Fruit fly (Drosophila melanogaster) whole organism, embryonic: ENCODE data around the gene CG34348.

ENCODE experiments used
- Antp ChIP-seq: fragments of 200-800 bp; sonication (Bioruptor generic); optimal IDR thresholded peaks from 3 replicates; lab custom pipeline; 2016; ENCODE audit warnings: missing biosample characterization, missing genetic modification characterization
- CG1024 ChIP-seq: fragments of 200-800 bp; sonication (Bioruptor generic); IDR thresholded peaks from 2 replicates; pipeline ENCODE4 v1.3.6; 2022; ENCODE audit warnings: missing biosample characterization, missing genetic modification characterization
- CG10979 ChIP-seq: fragments of 200-800 bp; sonication (Bioruptor generic); optimal IDR thresholded peaks from 2 replicates; lab custom pipeline; 2018; ENCODE audit warnings: missing biosample characterization, mild to moderate bottlenecking, missing genetic modification characterization, moderate library complexity
- CG11093 ChIP-seq: fragments of 200-800 bp; sonication (Bioruptor generic); IDR thresholded peaks from 3 replicates; pipeline ENCODE4 v1.3.6; 2022; ENCODE audit warnings: missing biosample characterization, missing genetic modification characterization
- CG11723 ChIP-seq: fragments of 200-800 bp; sonication (Bioruptor generic); optimal IDR thresholded peaks from 2 replicates; lab custom pipeline; 2017; ENCODE audit warnings: missing biosample characterization, mild to moderate bottlenecking, missing genetic modification characterization
- CG14710 ChIP-seq: fragments of 200-800 bp; sonication (Bioruptor generic); optimal IDR thresholded peaks from 3 replicates; lab custom pipeline; 2019; ENCODE audit warnings: missing biosample characterization, mild to moderate bottlenecking, missing genetic modification characterization, moderate library complexity
- CG15269 ChIP-seq: fragments of 200-800 bp; sonication (Bioruptor generic); optimal IDR thresholded peaks from 2 replicates; lab custom pipeline; 2018; ENCODE audit warnings: missing biosample characterization, mild to moderate bottlenecking, missing genetic modification characterization, moderate library complexity
- CG18262 ChIP-seq: fragments of 200-800 bp; optimal IDR thresholded peaks from 3 replicates; lab custom pipeline; 2019; ENCODE audit warnings: missing biosample characterization, mild to moderate bottlenecking, missing genetic modification characterization, moderate library complexity
- CG18619 ChIP-seq: fragments of 200-800 bp; sonication (Bioruptor generic); optimal IDR thresholded peaks from 3 replicates; lab custom pipeline; 2017; ENCODE audit warnings: missing biosample characterization, mild to moderate bottlenecking, missing genetic modification characterization
- CG2120 ChIP-seq: fragments of 200-800 bp; sonication (Bioruptor generic); optimal IDR thresholded peaks from 3 replicates; lab custom pipeline; 2016; ENCODE audit warnings: missing biosample characterization, missing genetic modification characterization
- CG31388 ChIP-seq: fragments of 200-800 bp; sonication (Bioruptor generic); optimal IDR thresholded peaks from 2 replicates; lab custom pipeline; 2016; ENCODE audit warnings: missing biosample characterization, missing genetic modification characterization
- CG5245 ChIP-seq: fragments of 200-800 bp; sonication (Bioruptor generic); optimal IDR thresholded peaks from 3 replicates; lab custom pipeline; 2016; ENCODE audit warnings: missing biosample characterization, missing genetic modification characterization
- CG7357 ChIP-seq: fragments of 200-800 bp; sonication (Bioruptor generic); IDR thresholded peaks from 3 replicates; pipeline ENCODE4 v1.3.6; 2022; ENCODE audit warnings: missing biosample characterization, missing genetic modification characterization
- CG8290 ChIP-seq, 3 experiments: fragments of 200-800 bp; sonication (Bioruptor generic); optimal IDR thresholded peaks; 2 replicates each; lab custom pipeline; 2016 to 2019; ENCODE audit warnings: missing biosample characterization in 3 of 3, missing genetic modification characterization in 3 of 3, mild to moderate bottlenecking in 2 of 3, moderate library complexity in 1 of 3
- CG8388 ChIP-seq: fragments of 200-800 bp; sonication (Bioruptor generic); optimal IDR thresholded peaks from 2 replicates; lab custom pipeline; 2019; ENCODE audit warnings: missing biosample characterization, mild to moderate bottlenecking, missing genetic modification characterization, moderate library complexity
- CG9215 ChIP-seq: fragments of 200-800 bp; sonication (Bioruptor generic); IDR thresholded peaks from 2 replicates; pipeline ENCODE4 v1.3.6; 2022; ENCODE audit warnings: missing biosample characterization, missing genetic modification characterization
- Chrac-16 ChIP-seq: fragments of 200-800 bp; sonication (Bioruptor generic); optimal IDR thresholded peaks from 3 replicates; lab custom pipeline; 2016; ENCODE audit warnings: missing biosample characterization, missing genetic modification characterization
- Doc3 ChIP-seq: fragments of 200-800 bp; sonication (Bioruptor generic); IDR thresholded peaks from 3 replicates; pipeline ENCODE4 v1.3.6; 2022; ENCODE audit warnings: missing biosample characterization, missing genetic modification characterization; ENCODE audit not compliant: partially characterized antibody
- Hmx ChIP-seq: fragments of 200-800 bp; sonication (Bioruptor generic); optimal IDR thresholded peaks from 2 replicates; lab custom pipeline; 2016; ENCODE audit warnings: missing biosample characterization, missing genetic modification characterization
- Meics ChIP-seq: fragments of 200-800 bp; sonication (Bioruptor generic); optimal IDR thresholded peaks from 2 replicates; lab custom pipeline; 2017; ENCODE audit warnings: missing biosample characterization, mild to moderate bottlenecking, missing genetic modification characterization
- Neu2 ChIP-seq: fragments of 200-800 bp; sonication (Bioruptor generic); optimal IDR thresholded peaks from 3 replicates; lab custom pipeline; 2016; ENCODE audit warnings: missing biosample characterization, missing genetic modification characterization, borderline replicate concordance
- Ptx1 ChIP-seq: fragments of 200-800 bp; sonication (Bioruptor generic); IDR thresholded peaks from 2 replicates; pipeline ENCODE4 v1.3.6; 2022; ENCODE audit warnings: missing biosample characterization, missing genetic modification characterization
- Six4 ChIP-seq: fragments of 200-800 bp; sonication (Bioruptor generic); optimal IDR thresholded peaks from 2 replicates; lab custom pipeline; 2016; ENCODE audit warnings: missing biosample characterization, missing genetic modification characterization
- Sry-β ChIP-seq: fragments of 200-800 bp; sonication (Bioruptor generic); optimal IDR thresholded peaks from 2 replicates; lab custom pipeline; 2018; ENCODE audit warnings: missing biosample characterization, mild to moderate bottlenecking, missing genetic modification characterization, moderate library complexity
- Sry-δ ChIP-seq: fragments of 200-800 bp; sonication (Bioruptor generic); optimal IDR thresholded peaks from 2 replicates; lab custom pipeline; 2016; ENCODE audit warnings: missing biosample characterization, missing genetic modification characterization
- Xbp1 ChIP-seq: fragments of 200-800 bp; sonication (Bioruptor generic); optimal IDR thresholded peaks from 3 replicates; lab custom pipeline; 2016; ENCODE audit warnings: missing biosample characterization, mild to moderate bottlenecking, missing genetic modification characterization
- bab2 ChIP-seq: fragments of 200-800 bp; sonication (Bioruptor generic); optimal IDR thresholded peaks from 2 replicates; lab custom pipeline; 2016; ENCODE audit warnings: missing biosample characterization, missing genetic modification characterization
- bcd ChIP-seq: fragments of 200-800 bp; sonication (Bioruptor generic); optimal IDR thresholded peaks from 2 replicates; lab custom pipeline; 2017; ENCODE audit warnings: missing biosample characterization, mild to moderate bottlenecking, missing genetic modification characterization
- chif ChIP-seq, 2 experiments: fragments of 200-800 bp; sonication (Bioruptor generic); optimal IDR thresholded peaks; 3 replicates each; lab custom pipeline; 2016; ENCODE audit warnings: missing biosample characterization in 2 of 2, missing genetic modification characterization in 2 of 2
- chinmo ChIP-seq: fragments of 200-800 bp; sonication (Bioruptor generic); IDR thresholded peaks from 4 replicates; pipeline ENCODE4 v1.3.6; 2022; ENCODE audit warnings: missing biosample characterization, missing genetic modification characterization; ENCODE audit not compliant: partially characterized antibody
- crol ChIP-seq: fragments of 200-800 bp; sonication (Bioruptor generic); IDR thresholded peaks from 2 replicates; pipeline ENCODE4 v1.3.6; 2022; ENCODE audit warnings: missing biosample characterization, missing genetic modification characterization
- dmrt11E ChIP-seq: fragments of 200-800 bp; sonication (Bioruptor generic); optimal IDR thresholded peaks from 3 replicates; lab custom pipeline; 2018; ENCODE audit warnings: missing biosample characterization, mild to moderate bottlenecking, missing genetic modification characterization, moderate library complexity
- en ChIP-seq: fragments of 200-800 bp; sonication (Bioruptor generic); optimal IDR thresholded peaks from 2 replicates; lab custom pipeline; 2016; ENCODE audit warnings: missing biosample characterization, missing genetic modification characterization
- exex ChIP-seq: fragments of 200-800 bp; sonication (Bioruptor generic); optimal IDR thresholded peaks from 4 replicates; lab custom pipeline; 2018; ENCODE audit warnings: missing biosample characterization, mild to moderate bottlenecking, missing genetic modification characterization, moderate library complexity
- fd96Cb ChIP-seq: fragments of 200-800 bp; sonication (Bioruptor generic); optimal IDR thresholded peaks from 2 replicates; lab custom pipeline; 2018; ENCODE audit warnings: missing biosample characterization, mild to moderate bottlenecking, missing genetic modification characterization, moderate library complexity
- her ChIP-seq: fragments of 200-800 bp; sonication (Bioruptor generic); optimal IDR thresholded peaks from 2 replicates; lab custom pipeline; 2016; ENCODE audit warnings: missing biosample characterization, missing genetic modification characterization
- lab ChIP-seq: fragments of 200-800 bp; sonication (Bioruptor generic); optimal IDR thresholded peaks from 3 replicates; lab custom pipeline; 2017; ENCODE audit warnings: missing biosample characterization, missing genetic modification characterization, mild to moderate bottlenecking, moderate library complexity, missing genetic modification reagents
- lola ChIP-seq, 3 experiments: fragments of >200 bp in 2 of 3; fragments of 200-800 bp in 1 of 3; sonication (Bioruptor generic) in 1 of 3; optimal IDR thresholded peaks; 2 replicates each; lab custom pipeline; 2017 to 2019; ENCODE audit warnings: missing biosample characterization in 3 of 3, missing genetic modification characterization in 3 of 3, mild to moderate bottlenecking in 1 of 3, moderate library complexity in 1 of 3
- mam ChIP-seq: fragments of 200-800 bp; sonication (Bioruptor generic); optimal IDR thresholded peaks from 3 replicates; lab custom pipeline; 2016; ENCODE audit warnings: missing biosample characterization, missing genetic modification characterization
- pan ChIP-seq, 4 experiments: fragments of >200 bp in 3 of 4; fragments of 200-800 bp in 1 of 4; sonication (Bioruptor generic) in 1 of 4; optimal IDR thresholded peaks in 3 of 4; IDR thresholded peaks in 1 of 4; 2 replicates each; pipeline versions ENCODE4 v1.3.6 to Lab custom; 2017 to 2022; ENCODE audit warnings: missing biosample characterization in 2 of 4, missing genetic modification characterization in 2 of 4, mixed read lengths in 1 of 4
- prd ChIP-seq, 3 experiments: fragments of >200 bp in 2 of 3; fragments of 200-800 bp in 1 of 3; sonication (Bioruptor generic) in 1 of 3; optimal IDR thresholded peaks in 2 of 3; IDR thresholded peaks in 1 of 3; 2 replicates in 2 of 3; 3 replicates in 1 of 3; pipeline versions ENCODE4 v1.3.6 to Lab custom; 2017 to 2022; ENCODE audit warnings: missing biosample characterization in 1 of 3, missing genetic modification characterization in 1 of 3
- pros ChIP-seq: fragments of 200-800 bp; sonication (Bioruptor generic); optimal IDR thresholded peaks from 3 replicates; lab custom pipeline; 2019; ENCODE audit warnings: missing biosample characterization, mild to moderate bottlenecking, missing genetic modification characterization, moderate library complexity
- slp2 ChIP-seq: fragments of 200-800 bp; sonication (Bioruptor generic); optimal IDR thresholded peaks from 2 replicates; lab custom pipeline; 2016; ENCODE audit warnings: missing biosample characterization, missing genetic modification characterization
- trem ChIP-seq: fragments of 200-800 bp; optimal IDR thresholded peaks from 3 replicates; lab custom pipeline; 2019; ENCODE audit warnings: missing biosample characterization, mild to moderate bottlenecking, missing genetic modification characterization, moderate library complexity
- vnd ChIP-seq: fragments of 200-800 bp; sonication (Bioruptor generic); IDR thresholded peaks from 3 replicates; pipeline ENCODE4 v1.3.6; 2022; ENCODE audit warnings: missing biosample characterization, missing genetic modification characterization; ENCODE audit not compliant: partially characterized antibody
- vvl ChIP-seq: fragments of 200-800 bp; sonication (Bioruptor generic); IDR thresholded peaks from 2 replicates; pipeline ENCODE4 v1.3.6; 2022; ENCODE audit warnings: missing biosample characterization, missing genetic modification characterization
- yki ChIP-seq: fragments of >200 bp; optimal IDR thresholded peaks from 3 replicates; lab custom pipeline; 2018
- zfh2 ChIP-seq: fragments of 200-800 bp; sonication (Bioruptor generic); optimal IDR thresholded peaks from 2 replicates; lab custom pipeline; 2016; ENCODE audit warnings: missing biosample characterization, missing genetic modification characterization

The CG34348 gene

dm6 chrX:11340719-11341322 is 1.1 kb downstream of the CG34348 start:
- TF ChIP-seq CG10979 (tag; lab: Kevin White, UChicago) (peak; percentile 24), bab2 (GFP tag; lab: Kevin White, UChicago) (peak; percentile 6), chinmo (GFP tag; lab: Robert Waterston, UW) (0 out of 4 replicates have a peak, but pooled peaks have one; percentile 36), Meics (GFP tag; lab: Kevin White, UChicago) (no peak), zfh2 (GFP tag; lab: Kevin White, UChicago) (no peak), Xbp1 (peak; percentile 30), Ptx1 (GFP tag; lab: Robert Waterston, UW) (peak; percentile 46; the same call in 1 of the 2 replicates), CG14710 (tag; lab: Kevin White, UChicago) (peak; percentile 37), CG11723 (GFP tag; lab: Kevin White, UChicago) (no peak), CG18619 (GFP tag; lab: Kevin White, UChicago) (peak; percentile 13), CG1024 (GFP tag; lab: Robert Waterston, UW) (0 out of 2 replicates have a peak, but pooled peaks have one; percentile 12), Chrac-16 (GFP tag; lab: Kevin White, UChicago) (peak; percentile 9), trem (tag; lab: Kevin White, UChicago) (no peak), crol (GFP tag; lab: Robert Waterston, UW) (peak; percentile 88), CG15269 (no peak), mam (peak; percentile 13), bcd (GFP tag; lab: Kevin White, UChicago) (no peak), prd (optimal IDR thresholded peaks at IDR 0.05; lab: Kevin White, UChicago) (no peak), prd (GFP tag; IDR thresholded peaks at IDR 0.05; lab: Robert Waterston, UW) (peak; percentile 50; the same call in 2 of the 3 replicates), exex (tag; lab: Kevin White, UChicago) (peak; percentile 18), Neu2 (GFP tag; lab: Kevin White, UChicago) (no peak), lola (GFP tag; optimal IDR thresholded peaks at IDR 0.05; lab: Kevin White, UChicago) (peak in 1 of 3 experiments; percentile 15), pros (GFP tag; lab: Kevin White, UChicago) (peak; percentile 7), CG11093 (GFP tag; lab: Robert Waterston, UW) (no peak), Antp (GFP tag; lab: Kevin White, UChicago) (peak; percentile 33), CG31388 (GFP tag; lab: Kevin White, UChicago) (no peak), pan (optimal IDR thresholded peaks at IDR 0.05; lab: Kevin White, UChicago) (no peak), pan (GFP tag; optimal IDR thresholded peaks at IDR 0.05 in 1 of 2, IDR thresholded peaks at IDR 0.05 in 1 of 2) (no peak), vvl (GFP tag; lab: Robert Waterston, UW) (peak; percentile 13; the same call in 1 of the 2 replicates), CG9215 (GFP tag; lab: Robert Waterston, UW) (peak; percentile 66), her (GFP tag; lab: Kevin White, UChicago) (no peak), yki (lab: Kevin White, UChicago) (no peak), slp2 (GFP tag; lab: Kevin White, UChicago) (no peak), Sry-δ (GFP tag; lab: Kevin White, UChicago) (no peak), CG2120 (GFP tag; lab: Kevin White, UChicago) (peak; percentile 41), dmrt11E (tag; lab: Kevin White, UChicago) (peak; percentile 17), fd96Cb (peak; percentile 17), Hmx (GFP tag; lab: Kevin White, UChicago) (no peak), vnd (no peak), CG18262 (tag; lab: Kevin White, UChicago) (peak; percentile 41), lab (GFP tag; lab: Kevin White, UChicago) (peak; percentile 32), en (no peak), Sry-β (GFP tag; lab: Kevin White, UChicago) (peak; percentile 84), CG7357 (GFP tag; lab: Robert Waterston, UW) (no peak), Six4 (GFP tag; lab: Kevin White, UChicago) (peak; percentile 34), CG8388 (GFP tag; lab: Kevin White, UChicago) (peak; percentile 23), CG5245 (GFP tag; lab: Kevin White, UChicago) (no peak), chif (GFP tag; optimal IDR thresholded peaks at IDR 0.05; lab: Kevin White, UChicago) (peak in 1 of 2 experiments; percentile 11), Doc3 (GFP tag; lab: Robert Waterston, UW) (no peak), CG8290 (GFP tag; optimal IDR thresholded peaks at IDR 0.05; lab: Kevin White, UChicago) (no peak), CG8290 (tag; optimal IDR thresholded peaks at IDR 0.05; lab: Kevin White, UChicago) (peak in 1 of 2 experiments; percentile 2)
